Worm (Caenorhabditis elegans): ENCODE results near the gene Y57G11C.52.

The Y57G11C.52 gene

ce11 chrIV:14836885-14837284 is 16.9 kb upstream of the Y57G11C.52 start, which contains the start of gene Y57G11C.22:
Gene Y57G11C.22 (plus strand): TSS chrIV:14837211.
- TF ChIP-seq unc-55 (GFP tag; optimal IDR thresholded peaks at IDR 0.05) = peak; percentile 23
- peak; percentile 35 for TF ChIP-seq ceh-31 (tag; optimal IDR thresholded peaks at IDR 0.05)
- no peak for TF ChIP-seq ceh-19 (GFP tag; optimal IDR thresholded peaks at IDR 0.05)
- TF ChIP-seq unc-42 (tag; optimal IDR thresholded peaks at IDR 0.05) = peak; percentile 37
- TF ChIP-seq nfya-1 (tag; optimal IDR thresholded peaks at IDR 0.05) = peak; percentile 11

DNA sequence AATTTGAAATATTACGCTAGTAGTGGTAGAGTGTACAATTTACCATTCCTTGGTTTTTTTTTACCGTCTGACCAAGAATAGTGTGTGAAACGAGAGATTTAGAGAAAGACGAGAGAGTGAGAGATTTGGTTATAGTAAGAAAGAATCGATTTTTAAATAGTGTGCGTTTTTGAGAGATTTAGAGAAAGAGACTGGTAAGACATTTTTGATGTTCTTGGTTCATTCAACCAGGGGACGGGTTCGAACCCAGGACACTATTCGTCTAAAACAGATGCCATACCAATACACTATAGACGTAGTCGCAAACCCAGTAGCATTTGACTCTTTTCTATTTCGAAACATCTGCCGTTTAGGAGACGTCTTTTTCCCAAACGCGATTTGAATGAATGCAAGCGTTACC is 15.7 kb upstream of the Y57G11C.52 start:
- TF ChIP-seq ceh-14 (tag; optimal IDR thresholded peaks at IDR 0.05) = peak; percentile 67
- peak; percentile 70 for TF ChIP-seq C38D4.7 (GFP tag; optimal IDR thresholded peaks at IDR 0.05)
- peak; percentile 13 for TF ChIP-seq pha-2 (tag; optimal IDR thresholded peaks at IDR 0.05)
- TF ChIP-seq ceh-48 (tag; optimal IDR thresholded peaks at IDR 0.05) = peak; percentile 82
- TF ChIP-seq rnt-1 (tag; optimal IDR thresholded peaks at IDR 0.05) = peak; percentile 60
- peak; percentile 68 for TF ChIP-seq T23F11.4 (GFP tag; optimal IDR thresholded peaks at IDR 0.05)
- no peak for TF ChIP-seq ama-1 (optimal IDR thresholded peaks at IDR 0.05)
- peak; percentile 14 for TF ChIP-seq hlh-30 (tag; optimal IDR thresholded peaks at IDR 0.05; ENCODE audit: insufficient read depth)
- TF ChIP-seq fkh-10 (GFP tag; optimal IDR thresholded peaks at IDR 0.05) = no peak
- peak; percentile 30 for TF ChIP-seq madf-2 (tag; optimal IDR thresholded peaks at IDR 0.05)
- TF ChIP-seq nhr-11 (tag; optimal IDR thresholded peaks at IDR 0.05) = no peak
- peak; percentile 71 for TF ChIP-seq lin-11 (tag; optimal IDR thresholded peaks at IDR 0.05)
- no peak for TF ChIP-seq ceh-30 (tag; optimal IDR thresholded peaks at IDR 0.05)
- peak; percentile 11 for TF ChIP-seq npax-4 (tag; optimal IDR thresholded peaks at IDR 0.05)
- peak; percentile 65 for TF ChIP-seq hlh-8 (tag; optimal IDR thresholded peaks at IDR 0.05)
- peak; percentile 56 for TF ChIP-seq C08G9.2 (tag; optimal IDR thresholded peaks at IDR 0.05)
- no peak for TF ChIP-seq ets-4 (tag; optimal IDR thresholded peaks at IDR 0.05)
- TF ChIP-seq hlh-15 (tag; optimal IDR thresholded peaks at IDR 0.05) = peak; percentile 30
- TF ChIP-seq ceh-18 (tag; optimal IDR thresholded peaks at IDR 0.05) = peak; percentile 50
- no peak for TF ChIP-seq ceh-24 (tag; optimal IDR thresholded peaks at IDR 0.05)
- no peak for TF ChIP-seq eyg-1 (tag; optimal IDR thresholded peaks at IDR 0.05)
- peak; percentile 76 for TF ChIP-seq tbx-2 (tag; optimal IDR thresholded peaks at IDR 0.05)
- TF ChIP-seq F13H6.1 (tag; optimal IDR thresholded peaks at IDR 0.05) = peak; percentile 46
- no peak for TF ChIP-seq dmd-4 (tag; optimal IDR thresholded peaks at IDR 0.05; ENCODE audit: borderline replicate concordance)
- TF ChIP-seq ceh-22 (tag; optimal IDR thresholded peaks at IDR 0.05) = no peak
- TF ChIP-seq odd-2 (tag; optimal IDR thresholded peaks at IDR 0.05) = no peak
- peak; percentile 79 for TF ChIP-seq gmeb-2 (tag; optimal IDR thresholded peaks at IDR 0.05)
- no peak for TF ChIP-seq tbx-7 (tag; optimal IDR thresholded peaks at IDR 0.05)
- TF ChIP-seq ceh-6 (GFP tag; optimal IDR thresholded peaks at IDR 0.05) = peak; percentile 76
- peak; percentile 62 for TF ChIP-seq ceh-31 (tag; optimal IDR thresholded peaks at IDR 0.05)
- no peak for TF ChIP-seq unc-55 (GFP tag; optimal IDR thresholded peaks at IDR 0.05)
- peak; percentile 48 for TF ChIP-seq ceh-34 (tag; optimal IDR thresholded peaks at IDR 0.05)
- TF ChIP-seq fkh-6 (tag; optimal IDR thresholded peaks at IDR 0.05) = peak; percentile 50
- peak; percentile 22 for TF ChIP-seq K09A11.1 (tag; optimal IDR thresholded peaks at IDR 0.05; ENCODE audit: insufficient read depth)
- TF ChIP-seq syd-9 (tag; optimal IDR thresholded peaks at IDR 0.05) = peak; percentile 52
- TF ChIP-seq pag-3 (tag; optimal IDR thresholded peaks at IDR 0.05; ENCODE audit: borderline replicate concordance) = no peak
- peak; percentile 70 for TF ChIP-seq elt-2 (tag; optimal IDR thresholded peaks at IDR 0.05)
- peak; percentile 43 for TF ChIP-seq dve-1 (tag; optimal IDR thresholded peaks at IDR 0.05)
- no peak for TF ChIP-seq pha-4 (tag; optimal IDR thresholded peaks at IDR 0.05)
- no peak for TF ChIP-seq pax-1 (tag; optimal IDR thresholded peaks at IDR 0.05)
- TF ChIP-seq ceh-2 (tag; optimal IDR thresholded peaks at IDR 0.05) = peak; percentile 55
- peak; percentile 24 for TF ChIP-seq pqm-1 (tag; optimal IDR thresholded peaks at IDR 0.05)
- TF ChIP-seq unc-86 (tag; optimal IDR thresholded peaks at IDR 0.05) = peak; percentile 69
- TF ChIP-seq unc-42 (tag; optimal IDR thresholded peaks at IDR 0.05) = no peak
- peak; percentile 72 for TF ChIP-seq sox-4 (tag; optimal IDR thresholded peaks at IDR 0.05)
- TF ChIP-seq hlh-13 (GFP tag; optimal IDR thresholded peaks at IDR 0.05) = peak; percentile 77
- no peak for TF ChIP-seq hlh-6 (tag; optimal IDR thresholded peaks at IDR 0.05)
- TF ChIP-seq nhr-232 (tag; optimal IDR thresholded peaks at IDR 0.05) = peak; percentile 61
- TF ChIP-seq K02D7.2 (tag; optimal IDR thresholded peaks at IDR 0.05) = peak; percentile 41
